Worm (Caenorhabditis elegans): ENCODE data around the gene F38H4.5.

F38H4.5 gene

ce11 chrIV:11820067-11820913 lies 31.7 kb upstream of the F38H4.5 start:
- TF ChIP-seq K12H6.12 (tag; optimal IDR thresholded peaks at IDR 0.05) (no peak), madf-8 (GFP tag; conservative IDR thresholded peaks at IDR 0.05) (peak; percentile 31), gei-17 (GFP tag; optimal IDR thresholded peaks at IDR 0.05) (no peak), lin-35 (GFP tag; optimal IDR thresholded peaks at IDR 0.05) (peak in 2 of 3 experiments; percentile 31 to 66), F39B2.1 (GFP tag; IDR thresholded peaks at IDR 0.05) (peak; percentile 80), B0336.3 (GFP tag; IDR thresholded peaks at IDR 0.05) (peak; percentile 72), D2030.7 (GFP tag; IDR thresholded peaks at IDR 0.05) (peak; percentile 27), ama-1 (optimal IDR thresholded peaks at IDR 0.05) (no peak), ama-1 (GFP tag; optimal IDR thresholded peaks at IDR 0.05) (peak; percentile 53 to 55), Y56A3A.18 (GFP tag; IDR thresholded peaks at IDR 0.05) (peak; percentile 63; the same call in 1 of the 2 replicates), ceh-40 (GFP tag; IDR thresholded peaks at IDR 0.05) (no peak), let-526 (GFP tag; IDR thresholded peaks at IDR 0.05) (peak; percentile 43; the same call in 1 of the 2 replicates), F57A8.1 (GFP tag; optimal IDR thresholded peaks at IDR 0.05) (no peak), T07F8.4 (tag; optimal IDR thresholded peaks at IDR 0.05) (no peak), mel-28 (tag; optimal IDR thresholded peaks at IDR 0.05; ENCODE audit: borderline replicate concordance) (no peak), athp-1 (tag; optimal IDR thresholded peaks at IDR 0.05) (peak; percentile 79), pbrm-1 (GFP tag; IDR thresholded peaks at IDR 0.05) (peak; percentile 53), mes-4 (tag; optimal IDR thresholded peaks at IDR 0.05) (no peak), egl-44 (GFP tag; IDR thresholded peaks at IDR 0.05) (0 out of 2 replicates have a peak, but pooled peaks have one; percentile 7), Y79H2A.3 (GFP tag; conservative IDR thresholded peaks at IDR 0.05) (peak; percentile 92), ceh-79 (tag; optimal IDR thresholded peaks at IDR 0.05) (peak; percentile 58), ceh-58 (GFP tag; IDR thresholded peaks at IDR 0.05) (peak; percentile 63; the same call in 1 of the 2 replicates), tbx-9 (tag; optimal IDR thresholded peaks at IDR 0.05; ENCODE audit: borderline replicate concordance) (no peak), nfya-1 (tag; optimal IDR thresholded peaks at IDR 0.05; ENCODE audit: borderline replicate concordance, insufficient read depth) (no peak), attf-6 (GFP tag; IDR thresholded peaks at IDR 0.05) (peak; percentile 64), mcd-1 (GFP tag; IDR thresholded peaks at IDR 0.05) (peak; percentile 12; the same call in 1 of the 2 replicates), cebp-2 (GFP tag; IDR thresholded peaks at IDR 0.05) (0 out of 2 replicates have a peak, but pooled peaks have one; percentile 21), pha-4 (tag; optimal IDR thresholded peaks at IDR 0.05) (peak; percentile 53), tbp1 (GFP tag; optimal IDR thresholded peaks at IDR 0.05) (peak; percentile 58), chd-7 (tag; optimal IDR thresholded peaks at IDR 0.05) (peak; percentile 14), unc-130 (GFP tag; optimal IDR thresholded peaks at IDR 0.05) (peak; percentile 42), B0035.1 (tag; optimal IDR thresholded peaks at IDR 0.05) (peak; percentile 8), madf-3 (GFP tag; IDR thresholded peaks at IDR 0.05) (peak; percentile 64), efl-1 (GFP tag; optimal IDR thresholded peaks at IDR 0.05) (peak; percentile 5), hrde-1 (tag; optimal IDR thresholded peaks at IDR 0.05; ENCODE audit: borderline replicate concordance) (peak; percentile 60), rcor-1 (GFP tag; IDR thresholded peaks at IDR 0.05) (peak; percentile 64), lin-54 (GFP tag; optimal IDR thresholded peaks at IDR 0.05) (peak; percentile 63), atf-7 (tag; optimal IDR thresholded peaks at IDR 0.05) (peak; percentile 44), F49E8.2 (tag; optimal IDR thresholded peaks at IDR 0.05; ENCODE audit: insufficient read depth) (peak; percentile 89), xnd-1 (tag; optimal IDR thresholded peaks at IDR 0.05) (peak; percentile 33), ekl-4 (GFP tag; IDR thresholded peaks at IDR 0.05) (peak; percentile 61; the same call in 1 of the 2 replicates), nhr-80 (tag; optimal IDR thresholded peaks at IDR 0.05) (no peak), snpc-4 (GFP tag; optimal IDR thresholded peaks at IDR 0.05) (no peak), snpc-4 (tag; optimal IDR thresholded peaks at IDR 0.05) (peak in 2 of 4 experiments; percentile 2 to 43), madf-6 (GFP tag; IDR thresholded peaks at IDR 0.05) (peak; percentile 74), hmg-20 (GFP tag; IDR thresholded peaks at IDR 0.05) (no peak), akir-1 (GFP tag; optimal IDR thresholded peaks at IDR 0.05) (no peak)

Measured in whole organism, young adult.